Worm (Caenorhabditis elegans) whole organism, late embryonic: Measurements from ENCODE around the gene orc-1.

Experiments used
- C08G9.2 ChIP-seq: sonication (generic microtip); optimal IDR thresholded peaks from 2 replicates; lab custom pipeline; 2016; ENCODE audit warnings: mild to moderate bottlenecking, missing genetic modification characterization, moderate library complexity, missing compliant biosample characterization
- C38D4.7 ChIP-seq: fragments of 200-800 bp; sonication (Bioruptor generic); optimal IDR thresholded peaks from 2 replicates; lab custom pipeline; 2018; ENCODE audit warnings: mild to moderate bottlenecking, missing genetic modification characterization, moderate library complexity, missing compliant biosample characterization
- F13H6.1 ChIP-seq: sonication (generic microtip); optimal IDR thresholded peaks from 2 replicates; lab custom pipeline; 2016; ENCODE audit warnings: missing genetic modification characterization, missing compliant biosample characterization
- K02D7.2 ChIP-seq: sonication (generic microtip); optimal IDR thresholded peaks from 2 replicates; lab custom pipeline; 2017; ENCODE audit warnings: mild to moderate bottlenecking, missing genetic modification characterization, missing compliant biosample characterization
- K09A11.1 ChIP-seq: sonication (generic microtip); optimal IDR thresholded peaks from 2 replicates; lab custom pipeline; 2017; ENCODE audit warnings: antibody characterized with exemption, mild to moderate bottlenecking, missing genetic modification characterization, missing compliant biosample characterization; ENCODE audit not compliant: insufficient read depth
- T23F11.4 ChIP-seq: fragments of 200-800 bp; sonication (Bioruptor generic); optimal IDR thresholded peaks from 2 replicates; lab custom pipeline; 2018; ENCODE audit warnings: mild to moderate bottlenecking, missing genetic modification characterization, missing compliant biosample characterization
- ahr-1 ChIP-seq: sonication (generic microtip); optimal IDR thresholded peaks from 2 replicates; lab custom pipeline; 2016; ENCODE audit warnings: missing genetic modification characterization, missing compliant biosample characterization
- ceh-14 ChIP-seq: sonication (generic microtip); optimal IDR thresholded peaks from 2 replicates; lab custom pipeline; 2016; ENCODE audit warnings: missing genotype, missing genetic modification characterization, missing compliant biosample characterization
- ceh-2 ChIP-seq: sonication (generic microtip); optimal IDR thresholded peaks from 2 replicates; lab custom pipeline; 2016; ENCODE audit warnings: missing genotype, missing genetic modification characterization, missing compliant biosample characterization
- ceh-24 ChIP-seq: sonication (generic microtip); optimal IDR thresholded peaks from 2 replicates; lab custom pipeline; 2016; ENCODE audit warnings: mild to moderate bottlenecking, missing genetic modification characterization, missing compliant biosample characterization
- ceh-30 ChIP-seq: fragments of 150-350 bp; optimal IDR thresholded peaks from 2 replicates; lab custom pipeline; 2014; ENCODE audit warnings: missing biosample characterization, missing genetic modification characterization
- ceh-31 ChIP-seq: sonication (generic microtip); optimal IDR thresholded peaks from 2 replicates; lab custom pipeline; 2016; ENCODE audit warnings: missing genetic modification characterization, missing compliant biosample characterization
- ceh-34 ChIP-seq: sonication (generic microtip); optimal IDR thresholded peaks from 2 replicates; lab custom pipeline; 2016; ENCODE audit warnings: mild to moderate bottlenecking, missing genetic modification characterization, missing compliant biosample characterization
- ceh-45 ChIP-seq: fragments of 200-800 bp; sonication (Bioruptor generic); IDR thresholded peaks from 2 replicates; pipeline ENCODE4 v1.3.6; 2022; ENCODE audit warnings: missing genetic modification reagents, missing genetic modification characterization, missing compliant biosample characterization
- ceh-6 ChIP-seq: fragments of 200-800 bp; sonication (Bioruptor generic); optimal IDR thresholded peaks from 2 replicates; lab custom pipeline; 2018; ENCODE audit warnings: mild to moderate bottlenecking, missing genetic modification characterization, missing compliant biosample characterization
- che-1 ChIP-seq: sonication (generic microtip); optimal IDR thresholded peaks from 2 replicates; lab custom pipeline; 2016; ENCODE audit warnings: mild to moderate bottlenecking, missing genetic modification characterization, missing compliant biosample characterization
- dmd-4 ChIP-seq: sonication (generic microtip); optimal IDR thresholded peaks from 2 replicates; lab custom pipeline; 2016; ENCODE audit warnings: borderline replicate concordance, missing genetic modification characterization, missing compliant biosample characterization
- dve-1 ChIP-seq: sonication (generic microtip); optimal IDR thresholded peaks from 2 replicates; lab custom pipeline; 2017; ENCODE audit warnings: antibody characterized with exemption, mild to moderate bottlenecking, missing genetic modification characterization, missing compliant biosample characterization
- elt-2 ChIP-seq: sonication (generic microtip); optimal IDR thresholded peaks from 2 replicates; lab custom pipeline; 2016; ENCODE audit warnings: missing genetic modification reagents, missing genetic modification characterization, missing compliant biosample characterization
- elt-4 ChIP-seq: sonication (generic microtip); optimal IDR thresholded peaks from 2 replicates; lab custom pipeline; 2016; ENCODE audit warnings: missing genetic modification characterization, missing compliant biosample characterization
- ets-4 ChIP-seq: sonication (generic microtip); optimal IDR thresholded peaks from 2 replicates; lab custom pipeline; 2016; ENCODE audit warnings: missing genetic modification characterization, missing compliant biosample characterization
- eyg-1 ChIP-seq: sonication (generic microtip); optimal IDR thresholded peaks from 2 replicates; lab custom pipeline; 2016; ENCODE audit warnings: missing genotype, missing genetic modification characterization, missing compliant biosample characterization
- fax-1 ChIP-seq: sonication (generic microtip); optimal IDR thresholded peaks from 2 replicates; lab custom pipeline; 2016; ENCODE audit warnings: missing genotype, missing genetic modification characterization, missing compliant biosample characterization
- fkh-10 ChIP-seq: fragments of 150-350 bp; optimal IDR thresholded peaks from 2 replicates; lab custom pipeline; 2014; ENCODE audit warnings: missing biosample characterization, missing genetic modification reagents, missing genetic modification characterization
- fkh-6 ChIP-seq: sonication (generic microtip); optimal IDR thresholded peaks from 2 replicates; lab custom pipeline; 2016; ENCODE audit warnings: missing genetic modification characterization, missing compliant biosample characterization
- gmeb-2 ChIP-seq: sonication (generic microtip); optimal IDR thresholded peaks from 2 replicates; lab custom pipeline; 2016; ENCODE audit warnings: missing genetic modification characterization, inconsistent platforms, missing compliant biosample characterization
- hlh-13 ChIP-seq: fragments of 200-800 bp; sonication (Bioruptor generic); optimal IDR thresholded peaks from 2 replicates; lab custom pipeline; 2018; ENCODE audit warnings: mild to moderate bottlenecking, missing genetic modification characterization, missing compliant biosample characterization
- hlh-30 ChIP-seq: sonication (generic microtip); optimal IDR thresholded peaks from 2 replicates; lab custom pipeline; 2017; ENCODE audit warnings: antibody characterized with exemption, missing genetic modification characterization, missing compliant biosample characterization; ENCODE audit not compliant: insufficient read depth
- hlh-6 ChIP-seq: sonication (generic microtip); optimal IDR thresholded peaks from 2 replicates; lab custom pipeline; 2016; ENCODE audit warnings: missing genotype, missing genetic modification characterization, missing compliant biosample characterization
- lim-6 ChIP-seq: sonication (generic microtip); optimal IDR thresholded peaks from 2 replicates; lab custom pipeline; 2016; ENCODE audit warnings: missing genetic modification characterization, missing compliant biosample characterization
- lin-11 ChIP-seq: fragments of 200-800 bp; sonication (Bioruptor generic); optimal IDR thresholded peaks from 2 replicates; lab custom pipeline; 2018; ENCODE audit warnings: mild to moderate bottlenecking, missing genetic modification characterization, missing compliant biosample characterization
- mec-3 ChIP-seq: sonication (generic microtip); optimal IDR thresholded peaks from 2 replicates; lab custom pipeline; 2016; ENCODE audit warnings: borderline replicate concordance, missing genetic modification characterization, missing compliant biosample characterization
- nhr-11 ChIP-seq: fragments of 150-350 bp; optimal IDR thresholded peaks from 2 replicates; lab custom pipeline; 2014; ENCODE audit warnings: missing biosample characterization, missing genetic modification characterization
- nhr-232 ChIP-seq: sonication (generic microtip); optimal IDR thresholded peaks from 2 replicates; lab custom pipeline; 2016; ENCODE audit warnings: missing genetic modification characterization, missing compliant biosample characterization
- odd-2 ChIP-seq: sonication (generic microtip); optimal IDR thresholded peaks from 2 replicates; lab custom pipeline; 2017; ENCODE audit warnings: antibody characterized with exemption, mild to moderate bottlenecking, missing genetic modification characterization, missing compliant biosample characterization
- pag-3 ChIP-seq: sonication (generic microtip); optimal IDR thresholded peaks from 2 replicates; lab custom pipeline; 2016; ENCODE audit warnings: missing compliant biosample characterization, missing genetic modification characterization, borderline replicate concordance
- pat-9 ChIP-seq: fragments of 200-800 bp; sonication (Bioruptor generic); optimal IDR thresholded peaks from 2 replicates; lab custom pipeline; 2018; ENCODE audit warnings: mild to moderate bottlenecking, missing genetic modification characterization, moderate library complexity, missing compliant biosample characterization
- pha-2 ChIP-seq: sonication (generic microtip); optimal IDR thresholded peaks from 2 replicates; lab custom pipeline; 2017; ENCODE audit warnings: mild to moderate bottlenecking, missing genetic modification characterization, missing compliant biosample characterization
- pqm-1 ChIP-seq: sonication (generic microtip); optimal IDR thresholded peaks from 2 replicates; lab custom pipeline; 2016; ENCODE audit warnings: missing genetic modification characterization, missing compliant biosample characterization
- pros-1 ChIP-seq: fragments of 150-350 bp; optimal IDR thresholded peaks from 2 replicates; lab custom pipeline; 2014; ENCODE audit warnings: missing biosample characterization, missing genetic modification reagents, missing genetic modification characterization
- ref-2 ChIP-seq: sonication (generic microtip); optimal IDR thresholded peaks from 2 replicates; lab custom pipeline; 2016; ENCODE audit warnings: missing genetic modification characterization, missing compliant biosample characterization
- rnt-1 ChIP-seq: sonication (generic microtip); optimal IDR thresholded peaks from 2 replicates; lab custom pipeline; 2016; ENCODE audit warnings: missing genetic modification characterization, missing compliant biosample characterization
- sox-2 ChIP-seq: fragments of 200-800 bp; sonication (Bioruptor generic); IDR thresholded peaks from 2 replicates; pipeline ENCODE4 v1.3.6; 2022; ENCODE audit warnings: missing genetic modification reagents, missing genetic modification characterization, missing compliant biosample characterization
- sox-4 ChIP-seq: sonication (generic microtip); optimal IDR thresholded peaks from 2 replicates; lab custom pipeline; 2017; ENCODE audit warnings: mild to moderate bottlenecking, missing genetic modification characterization, inconsistent platforms, missing compliant biosample characterization
- tbx-2 ChIP-seq: sonication (generic microtip); optimal IDR thresholded peaks from 2 replicates; lab custom pipeline; 2016; ENCODE audit warnings: missing genetic modification characterization, missing compliant biosample characterization
- tbx-7 ChIP-seq: sonication (generic microtip); optimal IDR thresholded peaks from 2 replicates; lab custom pipeline; 2016; ENCODE audit warnings: missing genotype, missing genetic modification characterization, missing compliant biosample characterization
- unc-3 ChIP-seq, 2 experiments: fragments of 200-800 bp in 1 of 2; sonication (Bioruptor generic) in 1 of 2; sonication (generic microtip) in 1 of 2; conservative IDR thresholded peaks in 1 of 2; optimal IDR thresholded peaks in 1 of 2; 2 replicates each; pipeline versions ENCODE4 v1.3.6 to Lab custom; 2016 to 2022; ENCODE audit warnings: missing compliant biosample characterization in 2 of 2, missing genetic modification characterization in 2 of 2, missing genetic modification reagents in 1 of 2
- unc-42 ChIP-seq: sonication (generic microtip); optimal IDR thresholded peaks from 2 replicates; lab custom pipeline; 2016; ENCODE audit warnings: missing genotype, missing genetic modification characterization, missing compliant biosample characterization
- unc-55 ChIP-seq: sonication (generic microtip); optimal IDR thresholded peaks from 2 replicates; lab custom pipeline; 2017; ENCODE audit warnings: missing biosample characterization, missing genetic modification reagents, missing genetic modification characterization
- unc-86 ChIP-seq: sonication (generic microtip); optimal IDR thresholded peaks from 2 replicates; lab custom pipeline; 2016; ENCODE audit warnings: missing genetic modification characterization, missing compliant biosample characterization
- zip-5 ChIP-seq: sonication (generic microtip); optimal IDR thresholded peaks from 2 replicates; lab custom pipeline; 2016; ENCODE audit warnings: missing genetic modification characterization, missing compliant biosample characterization
- ztf-16 ChIP-seq: sonication (generic microtip); optimal IDR thresholded peaks from 2 replicates; lab custom pipeline; 2017; ENCODE audit warnings: missing genetic modification characterization, missing compliant biosample characterization

orc-1 gene

ce11 chrIII:10624564-10624963, 18.4 kb upstream of the orc-1 start:
- TF ChIP-seq dve-1: peak; percentile 53
- 0 out of 2 replicates have a peak, but pooled peaks have one; percentile 34 for TF ChIP-seq unc-3 (GFP tag; conservative IDR thresholded peaks at IDR 0.05; lab: Robert Waterston, UW)
- peak; percentile 58 for TF ChIP-seq unc-3 (tag; optimal IDR thresholded peaks at IDR 0.05; lab: Kevin White, UChicago)
- peak; percentile 43 for TF ChIP-seq gmeb-2 (tag; lab: Kevin White, UChicago)
- no peak for TF ChIP-seq ceh-24 (tag; lab: Kevin White, UChicago)
- TF ChIP-seq hlh-13 (GFP tag; lab: Kevin White, UChicago): peak; percentile 55
- TF ChIP-seq rnt-1: peak; percentile 44
- no peak for TF ChIP-seq K09A11.1 (tag; lab: Kevin White, UChicago)
- no peak for TF ChIP-seq elt-4 (tag; lab: Kevin White, UChicago)
- peak; percentile 37 for TF ChIP-seq ref-2 (tag; lab: Kevin White, UChicago)
- peak; percentile 80 for TF ChIP-seq che-1
- no peak for TF ChIP-seq pros-1 (tag; lab: Kevin White, UChicago)
- TF ChIP-seq T23F11.4 (GFP tag; lab: Kevin White, UChicago): peak; percentile 36
- no peak for TF ChIP-seq dmd-4 (tag; lab: Kevin White, UChicago)
- no peak for TF ChIP-seq ets-4 (tag; lab: Kevin White, UChicago)
- TF ChIP-seq F13H6.1 (tag; lab: Kevin White, UChicago): no peak
- TF ChIP-seq mec-3 (tag; lab: Kevin White, UChicago): no peak
- no peak for TF ChIP-seq ceh-45 (GFP tag; lab: Robert Waterston, UW)
- TF ChIP-seq unc-55 (GFP tag; lab: Kevin White, UChicago): no peak
- peak; percentile 51 for TF ChIP-seq tbx-2
- TF ChIP-seq unc-86 (tag; lab: Kevin White, UChicago): peak; percentile 70
- peak; percentile 56 for TF ChIP-seq ztf-16 (tag; lab: Kevin White, UChicago)
- no peak for TF ChIP-seq pqm-1
- no peak for TF ChIP-seq ceh-30 (tag; lab: Kevin White, UChicago)
- TF ChIP-seq ceh-14 (tag; lab: Kevin White, UChicago): no peak
- TF ChIP-seq ceh-34 (tag; lab: Kevin White, UChicago): peak; percentile 41
- TF ChIP-seq hlh-30 (tag; lab: Kevin White, UChicago): peak; percentile 40
- TF ChIP-seq ceh-31 (tag; lab: Kevin White, UChicago): no peak
- peak; percentile 39 for TF ChIP-seq odd-2 (tag; lab: Kevin White, UChicago)
- peak; percentile 36 for TF ChIP-seq ceh-2 (tag; lab: Kevin White, UChicago)
- no peak for TF ChIP-seq ahr-1
- TF ChIP-seq lin-11: peak; percentile 70
- TF ChIP-seq lim-6 (tag; lab: Kevin White, UChicago): no peak
- TF ChIP-seq fkh-10 (GFP tag; lab: Kevin White, UChicago): no peak
- peak; percentile 76 for TF ChIP-seq elt-2
- TF ChIP-seq nhr-11 (tag; lab: Kevin White, UChicago): no peak
- no peak for TF ChIP-seq tbx-7 (tag; lab: Kevin White, UChicago)
- peak; percentile 67 for TF ChIP-seq C38D4.7 (GFP tag; lab: Kevin White, UChicago)
- TF ChIP-seq zip-5: no peak
- no peak for TF ChIP-seq pag-3 (tag; lab: Kevin White, UChicago)
- TF ChIP-seq C08G9.2 (tag; lab: Kevin White, UChicago): peak; percentile 66
- TF ChIP-seq hlh-6 (tag; lab: Kevin White, UChicago): peak; percentile 75
- TF ChIP-seq pat-9 (tag; lab: Kevin White, UChicago): peak; percentile 65
- peak; percentile 67 for TF ChIP-seq pha-2 (tag; lab: Kevin White, UChicago)
- peak; percentile 65 for TF ChIP-seq fkh-6 (tag; lab: Kevin White, UChicago)
- peak; percentile 80 for TF ChIP-seq nhr-232 (tag; lab: Kevin White, UChicago)
- peak; percentile 65 for TF ChIP-seq sox-4 (tag; lab: Kevin White, UChicago)
- TF ChIP-seq K02D7.2: peak; percentile 48
- TF ChIP-seq fax-1 (tag; lab: Kevin White, UChicago): peak; percentile 58
- TF ChIP-seq unc-42 (tag; lab: Kevin White, UChicago): no peak
- peak; percentile 76 for TF ChIP-seq ceh-6 (GFP tag; lab: Kevin White, UChicago)
- TF ChIP-seq eyg-1 (tag; lab: Kevin White, UChicago): peak; percentile 31
- peak; percentile 77 for TF ChIP-seq sox-2 (GFP tag; lab: Robert Waterston, UW)
